Fruit fly (Drosophila melanogaster) whole organism, embryonic: Measurements from ENCODE around the gene SecCl.

Experiments
- Asciz ChIP-seq: fragments of 200-800 bp; sonication (Bioruptor generic); optimal IDR thresholded peaks from 2 replicates; lab custom pipeline; 2017; ENCODE audit warnings: missing biosample characterization, mild to moderate bottlenecking, missing genetic modification characterization, missing genetic modification reagents
- Atf-2 ChIP-seq: fragments of 200-800 bp; sonication (Bioruptor generic); optimal IDR thresholded peaks from 2 replicates; lab custom pipeline; 2016; ENCODE audit warnings: missing biosample characterization, missing genetic modification characterization
- BEAF-32 ChIP-seq: fragments of 200-800 bp; sonication (Bioruptor generic); optimal IDR thresholded peaks from 3 replicates; lab custom pipeline; 2017; ENCODE audit warnings: missing biosample characterization, missing genetic modification characterization, mild to moderate bottlenecking, moderate library complexity, missing genetic modification reagents
- Blimp-1 ChIP-seq: fragments of 200-800 bp; sonication (Bioruptor generic); optimal IDR thresholded peaks from 3 replicates; lab custom pipeline; 2018; ENCODE audit warnings: missing biosample characterization, missing genetic modification characterization, mild to moderate bottlenecking, moderate library complexity, missing genetic modification reagents
- C15 ChIP-seq: fragments of 200-800 bp; sonication (Bioruptor generic); IDR thresholded peaks from 3 replicates; pipeline ENCODE4 v1.3.6; 2022; ENCODE audit warnings: missing biosample characterization, missing genetic modification characterization
- CG11456 ChIP-seq: fragments of 200-800 bp; sonication (Bioruptor generic); IDR thresholded peaks from 3 replicates; pipeline ENCODE4 v1.3.6; 2022; ENCODE audit warnings: missing biosample characterization, missing genetic modification characterization
- CG12071 ChIP-seq: fragments of 200-800 bp; sonication (Bioruptor generic); optimal IDR thresholded peaks from 3 replicates; lab custom pipeline; 2018; ENCODE audit warnings: missing biosample characterization, mild to moderate bottlenecking, missing genetic modification characterization
- CG12659 ChIP-seq: fragments of 200-800 bp; sonication (Bioruptor generic); optimal IDR thresholded peaks from 3 replicates; lab custom pipeline; 2017; ENCODE audit warnings: mild to moderate bottlenecking, missing biosample characterization, missing genetic modification reagents, missing genetic modification characterization
- CG13296 ChIP-seq: fragments of 200-800 bp; sonication (Bioruptor generic); optimal IDR thresholded peaks from 3 replicates; lab custom pipeline; 2018; ENCODE audit warnings: missing biosample characterization, mild to moderate bottlenecking, missing genetic modification characterization
- CG15479 ChIP-seq: fragments of 200-800 bp; sonication (Bioruptor generic); optimal IDR thresholded peaks from 3 replicates; lab custom pipeline; 2019; ENCODE audit warnings: missing biosample characterization, mild to moderate bottlenecking, missing genetic modification characterization, moderate library complexity
- CG15601 ChIP-seq: fragments of 200-800 bp; sonication (Bioruptor generic); optimal IDR thresholded peaks from 3 replicates; lab custom pipeline; 2019; ENCODE audit warnings: missing biosample characterization, mild to moderate bottlenecking, missing genetic modification characterization, moderate library complexity
- CG18262 ChIP-seq: fragments of 200-800 bp; optimal IDR thresholded peaks from 3 replicates; lab custom pipeline; 2019; ENCODE audit warnings: missing biosample characterization, mild to moderate bottlenecking, missing genetic modification characterization, moderate library complexity
- CG18476 ChIP-seq: fragments of 200-800 bp; sonication (Bioruptor generic); optimal IDR thresholded peaks from 2 replicates; lab custom pipeline; 2016; ENCODE audit warnings: missing biosample characterization, mild to moderate bottlenecking, missing genetic modification characterization
- CG2678 ChIP-seq: fragments of 200-800 bp; sonication (Bioruptor generic); optimal IDR thresholded peaks from 3 replicates; lab custom pipeline; 2019; ENCODE audit warnings: missing biosample characterization, mild to moderate bottlenecking, missing genetic modification characterization, moderate library complexity
- CG6854 ChIP-seq: fragments of 200-800 bp; sonication (Bioruptor generic); optimal IDR thresholded peaks from 3 replicates; lab custom pipeline; 2017; ENCODE audit warnings: missing biosample characterization, mild to moderate bottlenecking, missing genetic modification characterization
- CG8281 ChIP-seq: fragments of 200-800 bp; sonication (Bioruptor generic); optimal IDR thresholded peaks from 2 replicates; lab custom pipeline; 2018; ENCODE audit warnings: missing biosample characterization, mild to moderate bottlenecking, missing genetic modification characterization, moderate library complexity
- CG8478 ChIP-seq: fragments of >200 bp; optimal IDR thresholded peaks from 2 replicates; lab custom pipeline; 2018
- CG8765 ChIP-seq: fragments of 200-800 bp; sonication (Bioruptor generic); IDR thresholded peaks from 2 replicates; pipeline ENCODE4 v1.3.6; 2022; ENCODE audit warnings: missing biosample characterization, missing genetic modification characterization
- CHES-1-like ChIP-seq: fragments of 200-800 bp; sonication (Bioruptor generic); optimal IDR thresholded peaks from 2 replicates; lab custom pipeline; 2016; ENCODE audit warnings: missing biosample characterization, missing genetic modification characterization
- CoRest ChIP-seq: fragments of 200-800 bp; sonication (Bioruptor generic); optimal IDR thresholded peaks from 3 replicates; lab custom pipeline; 2018; ENCODE audit warnings: missing biosample characterization, mild to moderate bottlenecking, missing genetic modification characterization, moderate library complexity
- Deaf1 ChIP-seq: fragments of 200-800 bp; optimal IDR thresholded peaks from 3 replicates; lab custom pipeline; 2019; ENCODE audit warnings: missing biosample characterization, mild to moderate bottlenecking, missing genetic modification characterization, moderate library complexity
- Fer3 ChIP-seq: fragments of 200-800 bp; sonication (Bioruptor generic); optimal IDR thresholded peaks from 2 replicates; lab custom pipeline; 2018; ENCODE audit warnings: missing biosample characterization, mild to moderate bottlenecking, missing genetic modification characterization, moderate library complexity
- Hr3 ChIP-seq: fragments of 200-800 bp; sonication (Bioruptor generic); optimal IDR thresholded peaks from 3 replicates; lab custom pipeline; 2016; ENCODE audit warnings: missing biosample characterization, missing genetic modification characterization
- Hr51 ChIP-seq, 2 experiments: fragments of 200-800 bp; sonication (Bioruptor generic); optimal IDR thresholded peaks; 2 replicates in 1 of 2; 3 replicates in 1 of 2; lab custom pipeline; 2016 to 2018; ENCODE audit warnings: missing biosample characterization in 2 of 2, missing genetic modification characterization in 2 of 2, mild to moderate bottlenecking in 1 of 2, moderate library complexity in 1 of 2
- Kr ChIP-seq: fragments of 200-800 bp; sonication (Bioruptor generic); optimal IDR thresholded peaks from 2 replicates; lab custom pipeline; 2017; ENCODE audit warnings: missing biosample characterization, mild to moderate bottlenecking, missing genetic modification characterization
- MESR4 ChIP-seq: fragments of 200-800 bp; sonication (Bioruptor generic); optimal IDR thresholded peaks from 2 replicates; lab custom pipeline; 2018; ENCODE audit warnings: missing biosample characterization, mild to moderate bottlenecking, missing genetic modification characterization, moderate library complexity
- MTF-1 ChIP-seq: fragments of 200-800 bp; sonication (Bioruptor generic); optimal IDR thresholded peaks from 2 replicates; lab custom pipeline; 2018; ENCODE audit warnings: missing biosample characterization, mild to moderate bottlenecking, missing genetic modification characterization, borderline replicate concordance
- Scr ChIP-seq: fragments of 200-800 bp; sonication (Bioruptor generic); IDR thresholded peaks from 2 replicates; pipeline ENCODE4 v1.3.6; 2022; ENCODE audit warnings: missing biosample characterization, missing genetic modification characterization; ENCODE audit not compliant: partially characterized antibody
- Trl ChIP-seq, 3 experiments: fragments of >200 bp in 2 of 3; fragments of 200-800 bp in 1 of 3; sonication (Bioruptor generic) in 1 of 3; optimal IDR thresholded peaks; 2 replicates in 1 of 3; 3 replicates in 2 of 3; lab custom pipeline; 2016 to 2017; ENCODE audit warnings: missing biosample characterization in 1 of 3, missing genetic modification characterization in 1 of 3
- abd-A ChIP-seq: fragments of 200-800 bp; sonication (Bioruptor generic); optimal IDR thresholded peaks from 3 replicates; lab custom pipeline; 2019; ENCODE audit warnings: missing biosample characterization, mild to moderate bottlenecking, missing genetic modification characterization, moderate library complexity
- caup ChIP-seq: fragments of 200-800 bp; sonication (Bioruptor generic); optimal IDR thresholded peaks from 3 replicates; lab custom pipeline; 2017; ENCODE audit warnings: missing biosample characterization, mild to moderate bottlenecking, missing genetic modification characterization, moderate library complexity; ENCODE audit not compliant: severe bottlenecking
- cg ChIP-seq: fragments of 200-800 bp; sonication (Bioruptor generic); optimal IDR thresholded peaks from 3 replicates; lab custom pipeline; 2019; ENCODE audit warnings: missing biosample characterization, mild to moderate bottlenecking, missing genetic modification characterization, moderate library complexity
- chn ChIP-seq: fragments of 200-800 bp; sonication (Bioruptor generic); optimal IDR thresholded peaks from 2 replicates; lab custom pipeline; 2016; ENCODE audit warnings: missing biosample characterization, missing genetic modification characterization
- corto ChIP-seq: fragments of 200-800 bp; sonication (Bioruptor generic); optimal IDR thresholded peaks from 2 replicates; lab custom pipeline; 2016; ENCODE audit warnings: missing biosample characterization, mild to moderate bottlenecking, missing genetic modification characterization, moderate library complexity
- danr ChIP-seq: fragments of 200-800 bp; sonication (Bioruptor generic); IDR thresholded peaks from 2 replicates; pipeline ENCODE4 v1.3.6; 2022; ENCODE audit warnings: missing biosample characterization, missing genetic modification characterization
- fu2 ChIP-seq: fragments of 200-800 bp; sonication (Bioruptor generic); optimal IDR thresholded peaks from 2 replicates; lab custom pipeline; 2016; ENCODE audit warnings: missing biosample characterization, missing genetic modification characterization
- hb ChIP-seq: fragments of 200-800 bp; sonication (Bioruptor generic); IDR thresholded peaks from 3 replicates; pipeline ENCODE4 v1.3.6; 2022; ENCODE audit warnings: missing biosample characterization, missing genetic modification characterization; ENCODE audit not compliant: partially characterized antibody
- kni ChIP-seq: fragments of 200-800 bp; sonication (Bioruptor generic); optimal IDR thresholded peaks from 3 replicates; lab custom pipeline; 2017; ENCODE audit warnings: mild to moderate bottlenecking, missing biosample characterization, missing genetic modification reagents, missing genetic modification characterization
- nau ChIP-seq: fragments of 200-800 bp; sonication (Bioruptor generic); optimal IDR thresholded peaks from 3 replicates; lab custom pipeline; 2017; ENCODE audit warnings: missing biosample characterization, mild to moderate bottlenecking, missing genetic modification characterization, missing genetic modification reagents
- onecut ChIP-seq: fragments of 200-800 bp; sonication (Bioruptor generic); IDR thresholded peaks from 2 replicates; pipeline ENCODE4 v1.3.6; 2022; ENCODE audit warnings: missing biosample characterization, missing genetic modification characterization
- pros ChIP-seq: fragments of 200-800 bp; sonication (Bioruptor generic); optimal IDR thresholded peaks from 3 replicates; lab custom pipeline; 2019; ENCODE audit warnings: missing biosample characterization, mild to moderate bottlenecking, missing genetic modification characterization, moderate library complexity
- schlank ChIP-seq: fragments of 200-800 bp; sonication (Bioruptor generic); optimal IDR thresholded peaks from 2 replicates; lab custom pipeline; 2018; ENCODE audit warnings: missing biosample characterization, mild to moderate bottlenecking, missing genetic modification characterization
- sens ChIP-seq: fragments of 200-800 bp; sonication (Bioruptor generic); peaks from one replicate; lab custom pipeline; 2016; ENCODE audit warnings: missing biosample characterization, missing genetic modification characterization
- tll ChIP-seq, 2 experiments: fragments of 200-800 bp in 1 of 2; fragments of >200 bp in 1 of 2; sonication (Bioruptor generic) in 1 of 2; optimal IDR thresholded peaks; 2 replicates each; lab custom pipeline; 2017 to 2019; ENCODE audit warnings: missing biosample characterization in 2 of 2, missing genetic modification characterization in 2 of 2, mild to moderate bottlenecking in 1 of 2, moderate library complexity in 1 of 2
- vvl ChIP-seq: fragments of 200-800 bp; sonication (Bioruptor generic); IDR thresholded peaks from 2 replicates; pipeline ENCODE4 v1.3.6; 2022; ENCODE audit warnings: missing biosample characterization, missing genetic modification characterization
- zfh1 ChIP-seq: fragments of 200-800 bp; sonication (Bioruptor generic); IDR thresholded peaks from 3 replicates; pipeline ENCODE4 v1.3.6; 2022; ENCODE audit warnings: missing biosample characterization, missing genetic modification characterization

Gene SecCl

DNA sequence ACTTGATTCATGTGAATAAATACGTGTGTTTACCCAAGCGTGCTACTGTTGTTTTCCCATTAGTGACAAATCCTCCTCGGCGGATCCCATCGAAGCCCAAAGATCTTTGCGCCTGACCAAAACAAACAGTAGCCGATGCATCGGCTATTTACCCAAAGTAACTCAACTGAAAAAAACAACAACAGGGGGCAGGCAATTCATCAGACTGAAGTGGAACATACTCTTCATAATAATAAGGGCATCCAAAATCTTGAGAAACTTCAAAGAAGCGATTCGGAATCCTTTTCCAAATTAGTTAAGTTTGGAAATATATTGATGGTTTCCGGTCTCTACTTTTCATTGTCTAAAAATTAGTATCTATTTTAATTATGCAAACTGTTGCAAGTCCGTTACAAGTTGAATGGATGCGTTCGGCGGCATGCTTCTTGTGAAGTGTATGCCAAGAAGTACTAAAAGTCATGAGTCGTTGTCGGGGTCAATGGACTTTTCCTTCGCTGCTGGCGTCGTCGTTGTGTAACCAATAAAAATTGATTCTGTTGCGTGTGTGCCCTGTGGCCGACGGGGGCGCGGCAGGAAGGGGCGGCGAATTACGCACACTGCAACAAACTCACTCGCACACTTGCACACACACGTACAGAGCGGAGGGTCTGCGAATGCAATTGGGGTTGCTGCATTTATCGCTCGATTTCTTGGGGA lies 25.5 kb downstream of the SecCl start (continued):
- TF ChIP-seq Trl (optimal IDR thresholded peaks at IDR 0.05; lab: Kevin White, UChicago) (no peak), Trl (GFP tag; optimal IDR thresholded peaks at IDR 0.05; lab: Kevin White, UChicago) (no peak), CG8765 (GFP tag; lab: Robert Waterston, UW) (no peak), CG12659 (GFP tag; lab: Kevin White, UChicago) (no peak)

dm6 chr3L:17496012-17496411 lies 26.1 kb downstream of the SecCl start:
- TF ChIP-seq CG6854 (no peak), Hr3 (GFP tag; lab: Kevin White, UChicago) (no peak), C15 (GFP tag; lab: Robert Waterston, UW) (no peak), nau (GFP tag; lab: Kevin White, UChicago) (no peak), Atf-2 (GFP tag; lab: Kevin White, UChicago) (no peak), zfh1 (GFP tag; lab: Robert Waterston, UW) (no peak), cg (GFP tag; lab: Kevin White, UChicago) (peak; percentile 34), abd-A (tag; lab: Kevin White, UChicago) (no peak), vvl (GFP tag; lab: Robert Waterston, UW) (no peak), MTF-1 (GFP tag; lab: Kevin White, UChicago) (no peak), CG12071 (GFP tag; lab: Kevin White, UChicago) (no peak), CG2678 (tag; lab: Kevin White, UChicago) (no peak), Deaf1 (tag; lab: Kevin White, UChicago) (no peak), CG15601 (tag; lab: Kevin White, UChicago) (no peak), caup (GFP tag; lab: Kevin White, UChicago) (no peak), tll (GFP tag; optimal IDR thresholded peaks at IDR 0.05; lab: Kevin White, UChicago) (no peak), sens (GFP tag; lab: Kevin White, UChicago) (peak; percentile 50), CG11456 (GFP tag; lab: Robert Waterston, UW) (no peak), Asciz (GFP tag; lab: Kevin White, UChicago) (no peak), CoRest (tag; lab: Kevin White, UChicago) (no peak), CG15479 (GFP tag; lab: Kevin White, UChicago) (no peak), Fer3 (tag; lab: Kevin White, UChicago) (no peak), CG8281 (tag; lab: Kevin White, UChicago) (no peak), MESR4 (GFP tag; lab: Kevin White, UChicago) (no peak), CG8478 (lab: Kevin White, UChicago) (no peak), kni (peak; percentile 12), corto (no peak), Hr51 (GFP tag; optimal IDR thresholded peaks at IDR 0.05; lab: Kevin White, UChicago) (no peak), BEAF-32 (GFP tag; lab: Kevin White, UChicago) (no peak), chn (no peak), Kr (GFP tag; lab: Kevin White, UChicago) (peak; percentile 7), Scr (no peak), CG13296 (no peak), schlank (tag; lab: Kevin White, UChicago) (no peak), CG18262 (tag; lab: Kevin White, UChicago) (no peak), hb (GFP tag; lab: Robert Waterston, UW) (no peak), danr (no peak), CG18476 (GFP tag; lab: Kevin White, UChicago) (no peak), pros (GFP tag; lab: Kevin White, UChicago) (peak; percentile 25), fu2 (no peak), onecut (peak; percentile 11; the same call in 1 of the 2 replicates), Blimp-1 (peak; percentile 95), CHES-1-like (no peak)
